Worm (Caenorhabditis elegans): ENCODE results near the gene F07B10.4.

- TF ChIP-seq ceh-82 (tag; optimal IDR thresholded peaks at IDR 0.05) (no peak), skn-1 (tag; optimal IDR thresholded peaks at IDR 0.05) (no peak), hlh-30 (tag; optimal IDR thresholded peaks at IDR 0.05; ENCODE audit: insufficient read depth) (no peak), egl-27 (tag; optimal IDR thresholded peaks at IDR 0.05) (no peak), Y5F2A.4 (GFP tag; optimal IDR thresholded peaks at IDR 0.05) (no peak), madf-9 (GFP tag; conservative IDR thresholded peaks at IDR 0.05) (no peak), lin-15B (tag; optimal IDR thresholded peaks at IDR 0.05) (no peak)
Measured at ce11 chrV:11271051-11271450, 8.1 kb upstream of the F07B10.4 start, which contains the start of gene clec-222.
